Worm (Caenorhabditis elegans): Measurements from ENCODE around the gene ets-4.
A peak's percentile ranks its signal among the peaks of the same experiment; 100 is the strongest.

The ets-4 gene

ce11 chrX:6536701-6537279 lies 18.1 kb downstream of the ets-4 start, which contains the start of gene ilys-5:
ilys-5 (minus strand) TSS chrX:6536840.
- no peak for TF ChIP-seq egl-27 (tag; optimal IDR thresholded peaks at IDR 0.05)
- TF ChIP-seq elt-2 (tag; optimal IDR thresholded peaks at IDR 0.05) = peak; percentile 90
- TF ChIP-seq nhr-237 (tag; optimal IDR thresholded peaks at IDR 0.05) = no peak
- peak; percentile 73 for TF ChIP-seq pqm-1 (tag; optimal IDR thresholded peaks at IDR 0.05)
- TF ChIP-seq snpc-4 (tag; optimal IDR thresholded peaks at IDR 0.05) = no peak

ce11 chrX:6538068-6538467 lies 19.4 kb downstream of the ets-4 start:
- TF ChIP-seq lsy-12 (tag; optimal IDR thresholded peaks at IDR 0.05) (no peak), ceh-82 (tag; optimal IDR thresholded peaks at IDR 0.05) (no peak), unc-62 (GFP tag; optimal IDR thresholded peaks at IDR 0.05) (no peak), nhr-76 (tag; optimal IDR thresholded peaks at IDR 0.05) (no peak), ceh-16 (tag; optimal IDR thresholded peaks at IDR 0.05) (no peak), lin-15B (tag; optimal IDR thresholded peaks at IDR 0.05) (no peak), mml-1 (tag; optimal IDR thresholded peaks at IDR 0.05) (no peak), nhr-28 (tag; optimal IDR thresholded peaks at IDR 0.05) (no peak), pqm-1 (tag; optimal IDR thresholded peaks at IDR 0.05) (peak; percentile 72), aly-2 (tag; optimal IDR thresholded peaks at IDR 0.05) (no peak), sea-2 (GFP tag; optimal IDR thresholded peaks at IDR 0.05) (no peak), ztf-4 (tag; optimal IDR thresholded peaks at IDR 0.05) (no peak), nhr-67 (tag; optimal IDR thresholded peaks at IDR 0.05) (no peak), elt-3 (tag; optimal IDR thresholded peaks at IDR 0.05) (no peak), elt-2 (tag; optimal IDR thresholded peaks at IDR 0.05) (peak; percentile 88), ztf-11 (tag; optimal IDR thresholded peaks at IDR 0.05) (no peak), egl-27 (tag; optimal IDR thresholded peaks at IDR 0.05) (no peak), nhr-43 (tag; optimal IDR thresholded peaks at IDR 0.05; ENCODE audit: poor library complexity, severe bottlenecking) (no peak), pha-4 (tag; optimal IDR thresholded peaks at IDR 0.05) (no peak), hmg-11 (tag; optimal IDR thresholded peaks at IDR 0.05) (no peak), jun-1 (tag; optimal IDR thresholded peaks at IDR 0.05) (peak; percentile 23), mdl-1 (tag; optimal IDR thresholded peaks at IDR 0.05) (no peak), fkh-10 (GFP tag; optimal IDR thresholded peaks at IDR 0.05) (no peak), ceh-9 (tag; optimal IDR thresholded peaks at IDR 0.05) (no peak), unc-39 (tag; optimal IDR thresholded peaks at IDR 0.05) (no peak), nhr-12 (tag; optimal IDR thresholded peaks at IDR 0.05) (no peak)

DNA sequence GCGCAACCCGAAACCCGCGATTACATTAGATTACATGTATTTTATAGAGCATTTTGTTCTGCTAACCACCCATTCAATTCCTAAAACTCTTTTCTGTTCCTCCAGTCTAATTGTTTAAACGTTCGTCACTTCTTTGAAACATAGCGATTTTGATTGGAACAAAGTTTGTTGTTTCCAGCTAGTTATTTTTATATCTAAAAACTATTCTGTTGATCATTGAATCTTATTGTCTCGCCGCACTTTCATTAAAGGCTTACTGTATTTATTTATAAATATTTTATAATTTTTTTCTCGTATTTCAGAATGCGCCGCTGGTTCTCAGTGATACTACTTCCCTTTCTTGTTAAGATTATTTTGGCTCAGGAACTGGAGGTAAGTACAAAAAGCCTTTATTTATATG lies 24.0 kb downstream of the ets-4 start, which contains the start of gene T14E8.2:
Gene T14E8.2, plus strand, starts transcription at position 301 of the 400 bp plus-strand sequence.
- no peak for TF ChIP-seq snpc-4 (tag; optimal IDR thresholded peaks at IDR 0.05)
- TF ChIP-seq sea-2 (GFP tag; optimal IDR thresholded peaks at IDR 0.05) = no peak
- no peak for TF ChIP-seq nhr-28 (tag; optimal IDR thresholded peaks at IDR 0.05)
- TF ChIP-seq elt-1 (tag; optimal IDR thresholded peaks at IDR 0.05) = no peak
- TF ChIP-seq skn-1 (tag; optimal IDR thresholded peaks at IDR 0.05) = no peak
- TF ChIP-seq unc-39 (tag; optimal IDR thresholded peaks at IDR 0.05) = no peak

DNA sequence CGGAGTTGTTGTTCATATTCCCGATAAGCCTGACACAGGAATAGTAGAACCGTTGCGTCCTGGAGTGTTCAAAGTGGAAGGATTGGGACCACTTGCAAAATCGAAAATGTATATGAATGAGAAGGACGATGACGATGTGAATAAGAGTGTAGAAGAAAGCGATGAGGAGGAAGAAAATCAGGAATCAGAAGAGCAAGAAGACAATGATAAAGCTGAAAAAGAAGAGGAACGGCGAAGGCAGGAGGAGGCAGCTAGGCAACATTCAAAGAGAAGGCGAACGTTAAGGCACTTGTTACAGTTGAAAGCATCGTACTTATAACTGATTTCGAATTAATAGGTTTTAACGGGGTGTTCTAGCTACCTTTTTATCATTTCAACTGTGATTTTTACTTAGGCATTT lies 25.0 kb downstream of the ets-4 start:
- TF ChIP-seq daf-12 (tag; optimal IDR thresholded peaks at IDR 0.05) (no peak), pha-4 (tag; optimal IDR thresholded peaks at IDR 0.05) (no peak), egl-27 (tag; optimal IDR thresholded peaks at IDR 0.05) (no peak), elt-3 (tag; optimal IDR thresholded peaks at IDR 0.05) (no peak), mdl-1 (tag; optimal IDR thresholded peaks at IDR 0.05) (no peak), ztf-4 (tag; optimal IDR thresholded peaks at IDR 0.05) (no peak), nhr-28 (tag; optimal IDR thresholded peaks at IDR 0.05) (no peak), snpc-4 (tag; optimal IDR thresholded peaks at IDR 0.05) (no peak), jun-1 (tag; optimal IDR thresholded peaks at IDR 0.05) (no peak), fos-1 (tag; optimal IDR thresholded peaks at IDR 0.05) (no peak), lin-15B (tag; optimal IDR thresholded peaks at IDR 0.05) (no peak), hmg-11 (tag; optimal IDR thresholded peaks at IDR 0.05) (no peak), nhr-25 (tag; optimal IDR thresholded peaks at IDR 0.05) (no peak), eor-1 (tag; optimal IDR thresholded peaks at IDR 0.05) (no peak), egl-5 (tag; optimal IDR thresholded peaks at IDR 0.05) (no peak), nhr-11 (tag; optimal IDR thresholded peaks at IDR 0.05) (no peak)

All from whole organism, L3 larva.